Fruit fly (Drosophila melanogaster): ENCODE measurements around the gene Dnaaf5.
A peak's percentile ranks its signal among the peaks of the same experiment; 100 is the strongest.

DNA sequence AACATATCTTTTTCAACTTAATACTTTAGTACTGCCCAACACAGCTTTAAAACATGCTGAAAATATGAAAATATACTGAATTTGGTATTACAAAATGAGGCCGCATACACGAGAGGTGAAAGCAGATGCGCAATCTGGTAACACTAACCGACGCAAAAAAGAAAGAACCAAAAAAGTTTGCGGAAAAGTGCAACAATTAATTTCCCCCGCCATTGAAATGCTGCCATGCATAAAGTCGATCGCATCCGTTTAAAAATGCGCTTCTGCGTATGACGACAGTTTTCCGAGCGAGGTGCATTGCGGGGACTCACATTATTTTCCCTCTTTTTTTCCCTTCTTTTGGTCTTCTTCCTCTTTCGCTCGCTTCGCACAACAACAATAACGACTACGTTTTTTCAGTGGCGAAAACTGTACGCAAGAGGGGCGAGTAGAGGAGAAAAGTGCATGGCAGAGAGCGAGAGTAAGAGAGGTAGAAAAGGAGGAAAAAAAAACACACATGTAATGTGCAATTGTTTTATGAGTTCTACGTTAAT is 45.6 kb downstream of the Dnaaf5 start, which contains the start of gene Set8:
- no peak for TF ChIP-seq tll (GFP tag; optimal IDR thresholded peaks at IDR 0.05)
- TF ChIP-seq scrt (GFP tag; optimal IDR thresholded peaks at IDR 0.05) = no peak
- TF ChIP-seq CG7556 (GFP tag; optimal IDR thresholded peaks at IDR 0.05) = no peak
- 0 out of 3 replicates have a peak, but pooled peaks have one; percentile 30 for TF ChIP-seq Dbx (GFP tag; IDR thresholded peaks at IDR 0.05)
- TF ChIP-seq psq (GFP tag; optimal IDR thresholded peaks at IDR 0.05) = peak; percentile 90
- TF ChIP-seq CG8478 (optimal IDR thresholded peaks at IDR 0.05) = no peak
- peak; percentile 4 for TF ChIP-seq Hr3 (GFP tag; optimal IDR thresholded peaks at IDR 0.05)
- TF ChIP-seq Rfx (GFP tag; IDR thresholded peaks at IDR 0.05) = no peak
- TF ChIP-seq H15 (GFP tag; IDR thresholded peaks at IDR 0.05) = no peak
- peak; percentile 82 for TF ChIP-seq trem (tag; optimal IDR thresholded peaks at IDR 0.05)
- TF ChIP-seq CG7745 (tag; optimal IDR thresholded peaks at IDR 0.05) = no peak
- TF ChIP-seq gcm (GFP tag; optimal IDR thresholded peaks at IDR 0.05) = no peak
- TF ChIP-seq CG6254 (GFP tag; optimal IDR thresholded peaks at IDR 0.05) = no peak
- TF ChIP-seq CG8359 (GFP tag; optimal IDR thresholded peaks at IDR 0.05; ENCODE audit: borderline replicate concordance) = no peak
